Worm (Caenorhabditis elegans) whole organism, early embryonic: ENCODE results near the gene C50D2.6.

Source experiments
- B0310.2 ChIP-seq: sonication (generic microtip); optimal IDR thresholded peaks from 2 replicates; lab custom pipeline; 2016; ENCODE audit warnings: mild to moderate bottlenecking, missing genetic modification characterization, missing compliant biosample characterization
- ama-1 ChIP-seq: fragments of 150-350 bp; optimal IDR thresholded peaks from 2 replicates; lab custom pipeline; 2014
- ceh-13 ChIP-seq: fragments of 200-800 bp; sonication (Bioruptor generic); optimal IDR thresholded peaks from 2 replicates; lab custom pipeline; 2018; ENCODE audit warnings: mild to moderate bottlenecking, missing genetic modification characterization, missing compliant biosample characterization
- ceh-36 ChIP-seq: sonication (generic microtip); optimal IDR thresholded peaks from 2 replicates; lab custom pipeline; 2016; ENCODE audit warnings: missing genetic modification characterization, inconsistent platforms, missing compliant biosample characterization
- ets-7 ChIP-seq: sonication (generic microtip); optimal IDR thresholded peaks from 2 replicates; lab custom pipeline; 2016; ENCODE audit warnings: missing genotype, missing genetic modification characterization, missing compliant biosample characterization
- flt-1 ChIP-seq: fragments of 200-800 bp; sonication (Bioruptor generic); IDR thresholded peaks from 2 replicates; pipeline ENCODE4 v1.3.6; 2022; ENCODE audit warnings: missing genetic modification characterization, missing compliant biosample characterization
- hmbx-1 ChIP-seq: sonication (generic microtip); optimal IDR thresholded peaks from 2 replicates; lab custom pipeline; 2016; ENCODE audit warnings: mild to moderate bottlenecking, missing genetic modification characterization, missing compliant biosample characterization
- hmg-4 ChIP-seq: fragments of 200-800 bp; sonication (Bioruptor generic); optimal IDR thresholded peaks from 2 replicates; lab custom pipeline; 2018; ENCODE audit warnings: mild to moderate bottlenecking, missing genetic modification characterization, missing compliant biosample characterization
- hnd-1 ChIP-seq: sonication (generic microtip); optimal IDR thresholded peaks from 2 replicates; lab custom pipeline; 2016; ENCODE audit warnings: missing genetic modification characterization, missing compliant biosample characterization
- pes-1 ChIP-seq: fragments of 200-800 bp; sonication (Bioruptor generic); IDR thresholded peaks from 2 replicates; pipeline ENCODE4 v1.3.6; 2022; ENCODE audit warnings: missing genetic modification reagents, missing genetic modification characterization, missing compliant biosample characterization
- sea-1 ChIP-seq: fragments of 200-800 bp; sonication (Bioruptor generic); conservative IDR thresholded peaks from 2 replicates; pipeline ENCODE4 v1.3.6; 2022; ENCODE audit warnings: missing genetic modification characterization, missing compliant biosample characterization
- tbx-11 ChIP-seq: fragments of 200-800 bp; sonication (Bioruptor generic); IDR thresholded peaks from 2 replicates; pipeline ENCODE4 v1.3.6; 2022; ENCODE audit warnings: missing genetic modification characterization, missing compliant biosample characterization
- tbx-37 ChIP-seq: fragments of 200-800 bp; sonication (Bioruptor generic); conservative IDR thresholded peaks from 2 replicates; pipeline ENCODE4 v1.3.6; 2022; ENCODE audit warnings: missing genetic modification reagents, missing genetic modification characterization, missing compliant biosample characterization
- tra-4 ChIP-seq: sonication (generic microtip); optimal IDR thresholded peaks from 2 replicates; lab custom pipeline; 2017; ENCODE audit warnings: missing genetic modification characterization, missing compliant biosample characterization

- TF ChIP-seq tra-4 (tag; lab: Kevin White, UChicago) (no peak), flt-1 (no peak), ama-1 (no peak), ceh-36 (tag; lab: Kevin White, UChicago) (no peak), tbx-11 (GFP tag; lab: Robert Waterston, UW) (no peak), hmg-4 (GFP tag; lab: Kevin White, UChicago) (no peak), tbx-37 (GFP tag; lab: Robert Waterston, UW) (no peak), hnd-1 (tag; lab: Kevin White, UChicago) (no peak), hmbx-1 (tag; lab: Kevin White, UChicago) (no peak), B0310.2 (tag; lab: Kevin White, UChicago) (no peak), ets-7 (no peak), sea-1 (GFP tag; lab: Robert Waterston, UW) (no peak), ceh-13 (GFP tag; lab: Kevin White, UChicago) (no peak), pes-1 (GFP tag; lab: Robert Waterston, UW) (no peak)
These were observed 47.0 kb upstream of the C50D2.6 start, which contains the start of gene F23F1.6 for ce11 chrII:37213-37612.
